Fruit fly (Drosophila melanogaster): ENCODE results near the gene Dpm3.

The Dpm3 gene

DNA sequence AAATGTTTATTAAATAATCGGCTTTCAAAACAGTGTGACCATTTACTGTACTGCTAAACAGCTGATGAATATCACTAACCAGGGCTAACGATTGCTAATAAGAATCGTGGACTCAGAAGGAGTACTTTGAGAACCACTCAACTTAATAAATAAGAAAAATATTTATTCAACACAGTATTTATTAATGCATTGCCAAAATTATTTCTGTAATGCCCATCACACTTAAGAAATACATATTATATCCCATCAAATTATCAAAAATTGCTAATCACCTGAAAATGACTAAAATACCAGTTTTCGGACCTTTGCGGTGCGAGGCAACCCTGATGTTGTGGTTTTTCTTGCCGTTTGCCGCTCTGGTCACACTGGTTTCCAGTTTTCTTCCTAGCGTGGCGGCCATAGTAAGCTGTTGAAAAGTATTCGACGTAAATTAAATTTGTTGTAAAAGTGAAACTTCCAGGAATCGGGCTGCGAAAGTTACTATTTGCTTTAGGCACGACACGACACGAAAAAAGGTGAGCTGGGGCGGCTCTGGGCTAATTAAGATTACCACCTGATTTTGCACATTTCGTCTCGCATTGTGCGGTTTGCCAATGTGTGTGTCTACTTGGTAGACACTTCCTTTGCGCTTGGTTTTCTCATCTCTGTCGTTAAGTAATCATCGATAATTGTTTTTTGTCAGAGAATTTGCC lies 21.0 kb downstream of the Dpm3 start, which contains the start of the genes mRpS21 and Droj2 (continued):
- TF ChIP-seq foxo (GFP tag; optimal IDR thresholded peaks at IDR 0.05) (peak in 1 of 2 experiments; percentile 51), Abd-B (GFP tag; optimal IDR thresholded peaks at IDR 0.05) (no peak), Hr78 (GFP tag; optimal IDR thresholded peaks at IDR 0.05) (no peak), usp (GFP tag; optimal IDR thresholded peaks at IDR 0.05) (no peak)

DNA sequence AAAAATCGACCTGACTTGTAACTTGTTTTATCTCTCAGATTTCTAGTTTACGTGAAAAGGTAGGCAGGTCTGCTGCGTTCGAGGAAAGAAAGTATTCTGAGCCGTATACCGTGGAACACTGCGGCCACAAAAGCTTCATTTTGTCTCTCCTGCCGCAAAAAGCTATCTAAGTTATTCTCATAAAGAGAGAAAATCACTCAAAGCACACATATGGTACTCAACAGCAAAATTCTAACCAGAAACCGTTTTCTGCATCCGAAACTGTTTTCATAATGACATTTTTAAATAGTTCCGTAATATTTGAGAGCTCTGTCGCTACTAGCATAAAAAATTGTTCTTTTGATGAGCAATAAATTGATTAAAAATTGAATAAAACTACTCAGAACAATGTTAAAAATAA lies 23.2 kb downstream of the Dpm3 start, which contains the start of the genes CG9813 and CG8870:
Gene CG9813 (minus strand): TSS at position 101 of the 400 bp plus-strand sequence.
Gene CG8870 (plus strand): TSS at position 168 of the 400 bp plus-strand sequence.
- no peak for TF ChIP-seq pan (optimal IDR thresholded peaks at IDR 0.05)
- TF ChIP-seq h (GFP tag; optimal IDR thresholded peaks at IDR 0.05), result no peak
- TF ChIP-seq sv (GFP tag; optimal IDR thresholded peaks at IDR 0.05), result no peak
- TF ChIP-seq dsf (GFP tag; optimal IDR thresholded peaks at IDR 0.05; ENCODE audit: borderline replicate concordance), result no peak
- TF ChIP-seq CrebA (GFP tag; optimal IDR thresholded peaks at IDR 0.05; ENCODE audit: borderline replicate concordance), result no peak
- TF ChIP-seq CG32264 (GFP tag; optimal IDR thresholded peaks at IDR 0.05), result no peak
- TF ChIP-seq N (GFP tag; optimal IDR thresholded peaks at IDR 0.05), result no peak
- TF ChIP-seq woc (GFP tag; optimal IDR thresholded peaks at IDR 0.05), result no peak

- TF ChIP-seq Hr78 (GFP tag; optimal IDR thresholded peaks at IDR 0.05) (no peak), ey (GFP tag; optimal IDR thresholded peaks at IDR 0.05) (no peak), br (GFP tag; optimal IDR thresholded peaks at IDR 0.05) (no peak), Dfd (GFP tag; optimal IDR thresholded peaks at IDR 0.05) (no peak), psq (GFP tag; optimal IDR thresholded peaks at IDR 0.05) (no peak)
Measured at dm6 chr3R:13374913-13375312, 27.9 kb downstream of the Dpm3 start.

DNA sequence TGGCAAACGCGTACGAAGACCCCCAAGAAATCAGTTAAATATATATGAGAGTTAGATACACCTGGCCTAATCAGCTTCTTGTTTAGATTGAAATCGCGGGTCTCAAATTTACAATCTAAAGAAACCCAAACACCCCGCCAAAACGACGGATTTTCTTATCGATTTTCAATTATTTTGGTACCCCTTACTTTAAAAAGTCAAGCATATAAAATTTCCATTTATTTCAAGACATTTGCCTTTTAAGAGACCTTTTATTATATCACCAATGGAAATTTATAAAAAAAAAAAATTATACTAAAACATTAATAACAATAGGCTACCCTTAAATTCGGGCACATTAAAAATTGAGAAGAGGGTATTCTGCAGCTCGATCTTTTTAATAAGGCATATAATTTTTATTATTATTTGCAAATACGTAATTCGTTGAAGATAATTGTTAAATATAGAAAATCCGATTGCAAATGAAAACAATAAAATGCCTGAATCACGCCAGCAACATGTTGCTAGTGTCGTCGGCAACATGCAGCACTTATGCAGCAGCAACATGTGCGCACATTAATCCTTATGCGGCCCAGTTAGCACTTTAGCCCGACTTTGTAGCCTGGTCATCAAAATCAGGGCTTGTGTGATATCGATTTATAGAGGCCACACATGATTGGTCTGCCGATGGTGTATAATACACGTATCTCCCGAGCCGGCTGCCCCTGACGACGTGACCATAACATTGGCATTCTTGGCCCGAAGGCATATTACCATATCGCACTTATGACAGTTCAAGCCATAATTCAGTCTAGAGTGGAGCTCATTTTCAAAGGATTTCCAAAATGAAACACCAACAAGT lies 30.8 kb downstream of the Dpm3 start, which contains the start of the genes Lip3 and CG34309:
Gene Lip3 (minus strand): TSS at position 65 of the 841 bp plus-strand sequence.
Gene CG34309 (plus strand): TSS at position 791 of the 841 bp plus-strand sequence.
- peak; percentile 52 for TF ChIP-seq Jra (GFP tag; optimal IDR thresholded peaks at IDR 0.05)
- TF ChIP-seq Abd-B (GFP tag; optimal IDR thresholded peaks at IDR 0.05), result no peak
- peak; percentile 67 for TF ChIP-seq Hnf4 (GFP tag; optimal IDR thresholded peaks at IDR 0.05)
- TF ChIP-seq dmrt93B (GFP tag; optimal IDR thresholded peaks at IDR 0.05), result peak; percentile 60
- TF ChIP-seq Sp1 (GFP tag; optimal IDR thresholded peaks at IDR 0.05), result peak; percentile 88
- no peak for TF ChIP-seq Mio (GFP tag; optimal IDR thresholded peaks at IDR 0.05)
- TF ChIP-seq tai (GFP tag; optimal IDR thresholded peaks at IDR 0.05), result peak; percentile 9
- no peak for TF ChIP-seq GATAd (GFP tag; optimal IDR thresholded peaks at IDR 0.05)
- TF ChIP-seq sage (GFP tag; optimal IDR thresholded peaks at IDR 0.05), result peak; percentile 24
- TF ChIP-seq usp (GFP tag; optimal IDR thresholded peaks at IDR 0.05), result no peak
- TF ChIP-seq fru (GFP tag; optimal IDR thresholded peaks at IDR 0.05), result peak; percentile 76
- TF ChIP-seq h (GFP tag; optimal IDR thresholded peaks at IDR 0.05), result peak; percentile 82
- TF ChIP-seq br (GFP tag; optimal IDR thresholded peaks at IDR 0.05), result peak; percentile 51
- peak; percentile 69 for TF ChIP-seq HLH106 (tag; optimal IDR thresholded peaks at IDR 0.05)
- TF ChIP-seq rgr (GFP tag; optimal IDR thresholded peaks at IDR 0.05), result peak; percentile 82
- no peak for TF ChIP-seq woc (GFP tag; optimal IDR thresholded peaks at IDR 0.05)
- TF ChIP-seq sv (GFP tag; optimal IDR thresholded peaks at IDR 0.05), result no peak
- peak; percentile 82 for TF ChIP-seq brk (GFP tag; optimal IDR thresholded peaks at IDR 0.05)
- peak in 1 of 2 experiments; percentile 65 for TF ChIP-seq foxo (GFP tag; optimal IDR thresholded peaks at IDR 0.05)
- peak; percentile 73 for TF ChIP-seq psq (GFP tag; optimal IDR thresholded peaks at IDR 0.05)
- TF ChIP-seq Rel (GFP tag; optimal IDR thresholded peaks at IDR 0.05), result peak; percentile 32
- TF ChIP-seq Rel (tag; optimal IDR thresholded peaks at IDR 0.05), result no peak
- peak; percentile 0 for TF ChIP-seq CrebA (GFP tag; optimal IDR thresholded peaks at IDR 0.05; ENCODE audit: borderline replicate concordance)
- TF ChIP-seq CG32264 (GFP tag; optimal IDR thresholded peaks at IDR 0.05), result peak; percentile 1
- TF ChIP-seq ey (GFP tag; optimal IDR thresholded peaks at IDR 0.05), result peak; percentile 73
- TF ChIP-seq dl (GFP tag; optimal IDR thresholded peaks at IDR 0.05; ENCODE audit: insufficient read depth in 1 of 2, partially characterized antibody in 2 of 2), result no peak
- TF ChIP-seq OdsH (GFP tag; optimal IDR thresholded peaks at IDR 0.05), result peak; percentile 81
- no peak for TF ChIP-seq N (GFP tag; optimal IDR thresholded peaks at IDR 0.05)

Data from whole organism, wandering third instar larva.